Fruit fly (Drosophila melanogaster) ovary, adult (tissue): ENCODE measurements around the gene S-Lap3.

Source experiments
- CG17801 ChIP-seq: fragments of 200-800 bp; optimal IDR thresholded peaks from 2 replicates; lab custom pipeline; 2019; ENCODE audit warnings: missing biosample characterization, mild to moderate bottlenecking, missing genetic modification characterization, moderate library complexity; ENCODE audit not compliant: partially characterized antibody

S-Lap3 gene

dm6 chr3L:10464887-10465286 lies at the start of gene S-Lap3:
Gene S-Lap3, plus strand, starts transcription at chr3L:10465187.
- TF ChIP-seq CG17801 (GFP tag; lab: Kevin White, UChicago): no peak

dm6 chr3L:10418401-10418800 lies 46.6 kb upstream of the S-Lap3 start:
- TF ChIP-seq CG17801 (GFP tag; lab: Kevin White, UChicago): no peak

- no peak for TF ChIP-seq CG17801 (GFP tag; lab: Kevin White, UChicago)
These were observed 37.7 kb upstream of the S-Lap3 start for dm6 chr3L:10427318-10427717.

- no peak for TF ChIP-seq CG17801 (GFP tag; lab: Kevin White, UChicago)
These were observed 37.0 kb upstream of the S-Lap3 start for dm6 chr3L:10428027-10428426.

dm6 chr3L:10428746-10429145 lies 36.2 kb upstream of the S-Lap3 start:
- no peak for TF ChIP-seq CG17801 (GFP tag; lab: Kevin White, UChicago)

- no peak for TF ChIP-seq CG17801 (GFP tag; lab: Kevin White, UChicago)
These were observed 35.5 kb upstream of the S-Lap3 start for dm6 chr3L:10429474-10429873.

dm6 chr3L:10431883-10432282 lies 33.1 kb upstream of the S-Lap3 start, which contains the start of gene Ir67b:
Gene Ir67b, minus strand, starts transcription at chr3L:10431983.
- TF ChIP-seq CG17801 (GFP tag; lab: Kevin White, UChicago): no peak

- no peak for TF ChIP-seq CG17801 (GFP tag; lab: Kevin White, UChicago)
These were observed 31.0 kb upstream of the S-Lap3 start, which contains the start of gene Ir67c for dm6 chr3L:10434005-10434404. Gene Ir67c, minus strand, starts transcription at chr3L:10434105.

dm6 chr3L:10439873-10440272 lies 25.1 kb upstream of the S-Lap3 start:
- TF ChIP-seq CG17801 (GFP tag; lab: Kevin White, UChicago): no peak

dm6 chr3L:10440488-10440887 lies 24.5 kb upstream of the S-Lap3 start:
- no peak for TF ChIP-seq CG17801 (GFP tag; lab: Kevin White, UChicago)

dm6 chr3L:10442486-10442885 lies 22.5 kb upstream of the S-Lap3 start:
- TF ChIP-seq CG17801 (GFP tag; lab: Kevin White, UChicago): no peak

dm6 chr3L:10443958-10444357 lies 21.0 kb upstream of the S-Lap3 start:
- no peak for TF ChIP-seq CG17801 (GFP tag; lab: Kevin White, UChicago)

dm6 chr3L:10446998-10447397 lies 18.0 kb upstream of the S-Lap3 start:
- no peak for TF ChIP-seq CG17801 (GFP tag; lab: Kevin White, UChicago)

dm6 chr3L:10449725-10450124 lies 15.3 kb upstream of the S-Lap3 start:
- TF ChIP-seq CG17801 (GFP tag; lab: Kevin White, UChicago): no peak

- no peak for TF ChIP-seq CG17801 (GFP tag; lab: Kevin White, UChicago)
These were observed 5.9 kb upstream of the S-Lap3 start for dm6 chr3L:10459076-10459475.

dm6 chr3L:10463051-10463866 lies 1.7 kb upstream of the S-Lap3 start, which contains the start of the genes Gem3 and CG32061:
Gene Gem3, minus strand, starts transcription at chr3L:10463101.
Gene CG32061, plus strand, starts transcription at chr3L:10463816.
- no peak for TF ChIP-seq CG17801 (GFP tag; lab: Kevin White, UChicago)
